Fruit fly (Drosophila melanogaster) whole organism, embryonic: ENCODE results near the gene CG9676.

Source experiments
- Bdp1 ChIP-seq: fragments of 200-800 bp; sonication (Bioruptor generic); optimal IDR thresholded peaks from 3 replicates; lab custom pipeline; 2016; ENCODE audit warnings: missing biosample characterization, missing genetic modification characterization
- CG10274 ChIP-seq: fragments of 200-800 bp; sonication (Bioruptor generic); optimal IDR thresholded peaks from 3 replicates; lab custom pipeline; 2017; ENCODE audit warnings: missing biosample characterization, mild to moderate bottlenecking, missing genetic modification characterization
- CG10565 ChIP-seq: fragments of 200-800 bp; sonication (Bioruptor generic); optimal IDR thresholded peaks from 3 replicates; lab custom pipeline; 2016; ENCODE audit warnings: missing biosample characterization, mild to moderate bottlenecking, missing genetic modification characterization
- CG11085 ChIP-seq: fragments of 200-800 bp; sonication (Bioruptor generic); IDR thresholded peaks from 2 replicates; pipeline ENCODE4 v1.3.6; 2022; ENCODE audit warnings: missing biosample characterization, missing genetic modification characterization
- CG11504 ChIP-seq: fragments of 200-800 bp; sonication (Bioruptor generic); optimal IDR thresholded peaks from 3 replicates; lab custom pipeline; 2019; ENCODE audit warnings: missing biosample characterization, mild to moderate bottlenecking, missing genetic modification characterization, moderate library complexity
- CG13424 ChIP-seq: fragments of 200-800 bp; sonication (Bioruptor generic); optimal IDR thresholded peaks from 2 replicates; lab custom pipeline; 2019; ENCODE audit warnings: missing biosample characterization, mild to moderate bottlenecking, missing genetic modification characterization, moderate library complexity
- CG13894 ChIP-seq: fragments of 200-800 bp; sonication (Bioruptor generic); optimal IDR thresholded peaks from 3 replicates; lab custom pipeline; 2018; ENCODE audit warnings: missing biosample characterization, mild to moderate bottlenecking, missing genetic modification characterization, moderate library complexity
- CG15073 ChIP-seq: fragments of 200-800 bp; sonication (Bioruptor generic); optimal IDR thresholded peaks from 2 replicates; lab custom pipeline; 2016; ENCODE audit warnings: missing biosample characterization, missing genetic modification characterization
- CG15514 ChIP-seq: fragments of 200-800 bp; sonication (Bioruptor generic); optimal IDR thresholded peaks from 3 replicates; lab custom pipeline; 2017; ENCODE audit warnings: missing biosample characterization, missing genetic modification characterization, mild to moderate bottlenecking, moderate library complexity, missing genetic modification reagents
- CG17361 ChIP-seq: fragments of 200-800 bp; sonication (Bioruptor generic); IDR thresholded peaks from 3 replicates; pipeline ENCODE4 v1.3.6; 2022; ENCODE audit warnings: missing biosample characterization, missing genetic modification characterization
- CG1792 ChIP-seq: fragments of 200-800 bp; sonication (Bioruptor generic); optimal IDR thresholded peaks from 2 replicates; lab custom pipeline; 2016; ENCODE audit warnings: missing biosample characterization, missing genetic modification characterization
- CG18599 ChIP-seq: fragments of 200-800 bp; sonication (Bioruptor generic); optimal IDR thresholded peaks from 3 replicates; lab custom pipeline; 2017; ENCODE audit warnings: missing biosample characterization, missing genetic modification characterization, mild to moderate bottlenecking, moderate library complexity, missing genetic modification reagents
- CG2120 ChIP-seq: fragments of 200-800 bp; sonication (Bioruptor generic); optimal IDR thresholded peaks from 3 replicates; lab custom pipeline; 2016; ENCODE audit warnings: missing biosample characterization, missing genetic modification characterization
- CG2875 ChIP-seq: fragments of 200-800 bp; sonication (Bioruptor generic); optimal IDR thresholded peaks from 2 replicates; lab custom pipeline; 2017; ENCODE audit warnings: missing biosample characterization, mild to moderate bottlenecking, missing genetic modification characterization, missing genetic modification reagents
- CG30403 ChIP-seq: fragments of 200-800 bp; sonication (Bioruptor generic); optimal IDR thresholded peaks from 3 replicates; lab custom pipeline; 2016; ENCODE audit warnings: missing biosample characterization, missing genetic modification characterization
- CG31224 ChIP-seq: fragments of 200-800 bp; sonication (Bioruptor generic); IDR thresholded peaks from 2 replicates; pipeline ENCODE4 v1.3.6; 2022; ENCODE audit warnings: missing biosample characterization, missing genetic modification characterization
- CG6689 ChIP-seq: fragments of 200-800 bp; sonication (Bioruptor generic); IDR thresholded peaks from 2 replicates; pipeline ENCODE4 v1.3.6; 2022; ENCODE audit warnings: missing biosample characterization, missing genetic modification characterization
- CG6813 ChIP-seq: fragments of 200-800 bp; sonication (Bioruptor generic); optimal IDR thresholded peaks from 2 replicates; lab custom pipeline; 2017; ENCODE audit warnings: missing biosample characterization, missing genetic modification characterization, mild to moderate bottlenecking, moderate library complexity, missing genetic modification reagents
- CG7839 ChIP-seq: fragments of 200-800 bp; sonication (Bioruptor generic); optimal IDR thresholded peaks from 3 replicates; lab custom pipeline; 2018; ENCODE audit warnings: missing biosample characterization, mild to moderate bottlenecking, missing genetic modification characterization, moderate library complexity
- CG8281 ChIP-seq: fragments of 200-800 bp; sonication (Bioruptor generic); optimal IDR thresholded peaks from 2 replicates; lab custom pipeline; 2018; ENCODE audit warnings: missing biosample characterization, mild to moderate bottlenecking, missing genetic modification characterization, moderate library complexity
- CG8388 ChIP-seq: fragments of 200-800 bp; sonication (Bioruptor generic); optimal IDR thresholded peaks from 2 replicates; lab custom pipeline; 2019; ENCODE audit warnings: missing biosample characterization, mild to moderate bottlenecking, missing genetic modification characterization, moderate library complexity
- CG9437 ChIP-seq: fragments of 200-800 bp; sonication (Bioruptor generic); optimal IDR thresholded peaks from 2 replicates; lab custom pipeline; 2018; ENCODE audit warnings: missing biosample characterization, mild to moderate bottlenecking, missing genetic modification characterization
- CG9727 ChIP-seq: fragments of 200-800 bp; sonication (Bioruptor generic); optimal IDR thresholded peaks from 3 replicates; lab custom pipeline; 2017; ENCODE audit warnings: missing biosample characterization, mild to moderate bottlenecking, missing genetic modification characterization
- D19A ChIP-seq: fragments of 200-800 bp; optimal IDR thresholded peaks from 3 replicates; lab custom pipeline; 2019; ENCODE audit warnings: missing biosample characterization, mild to moderate bottlenecking, missing genetic modification characterization, moderate library complexity
- Deaf1 ChIP-seq: fragments of 200-800 bp; optimal IDR thresholded peaks from 3 replicates; lab custom pipeline; 2019; ENCODE audit warnings: missing biosample characterization, mild to moderate bottlenecking, missing genetic modification characterization, moderate library complexity
- ERR ChIP-seq: fragments of 200-800 bp; sonication (Bioruptor generic); optimal IDR thresholded peaks from 2 replicates; lab custom pipeline; 2016; ENCODE audit warnings: missing biosample characterization, missing genetic modification characterization
- Elba2 ChIP-seq: fragments of 200-800 bp; sonication (Bioruptor generic); optimal IDR thresholded peaks from 3 replicates; lab custom pipeline; 2016; ENCODE audit warnings: missing biosample characterization, missing genetic modification characterization
- Fer1 ChIP-seq: fragments of 200-800 bp; sonication (Bioruptor generic); optimal IDR thresholded peaks from 2 replicates; lab custom pipeline; 2017; ENCODE audit warnings: missing biosample characterization, mild to moderate bottlenecking, missing genetic modification characterization
- Lhr ChIP-seq: fragments of 200-800 bp; sonication (Bioruptor generic); optimal IDR thresholded peaks from 3 replicates; lab custom pipeline; 2017; ENCODE audit warnings: mild to moderate bottlenecking, missing biosample characterization, missing genetic modification reagents, missing genetic modification characterization
- Meics ChIP-seq: fragments of 200-800 bp; sonication (Bioruptor generic); optimal IDR thresholded peaks from 2 replicates; lab custom pipeline; 2017; ENCODE audit warnings: missing biosample characterization, mild to moderate bottlenecking, missing genetic modification characterization
- Mes4 ChIP-seq: fragments of 200-800 bp; sonication (Bioruptor generic); optimal IDR thresholded peaks from 2 replicates; lab custom pipeline; 2016; ENCODE audit warnings: missing biosample characterization, missing genetic modification characterization
- Rfx ChIP-seq: fragments of 200-800 bp; sonication (Bioruptor generic); IDR thresholded peaks from 2 replicates; pipeline ENCODE4 v1.3.6; 2022; ENCODE audit warnings: missing biosample characterization, missing genetic modification characterization
- Spps ChIP-seq: fragments of 200-800 bp; sonication (Bioruptor generic); optimal IDR thresholded peaks from 2 replicates; lab custom pipeline; 2018; ENCODE audit warnings: missing biosample characterization, mild to moderate bottlenecking, missing genetic modification characterization
- Sry-δ ChIP-seq: fragments of 200-800 bp; sonication (Bioruptor generic); optimal IDR thresholded peaks from 2 replicates; lab custom pipeline; 2016; ENCODE audit warnings: missing biosample characterization, missing genetic modification characterization
- chif ChIP-seq, 2 experiments: fragments of 200-800 bp; sonication (Bioruptor generic); optimal IDR thresholded peaks; 3 replicates each; lab custom pipeline; 2016; ENCODE audit warnings: missing biosample characterization in 2 of 2, missing genetic modification characterization in 2 of 2
- dati ChIP-seq: fragments of 200-800 bp; sonication (Bioruptor generic); IDR thresholded peaks from 2 replicates; pipeline ENCODE4 v1.3.6; 2022; ENCODE audit warnings: missing biosample characterization, missing genetic modification characterization
- esg ChIP-seq: fragments of 200-800 bp; sonication (Bioruptor generic); conservative IDR thresholded peaks from 2 replicates; pipeline ENCODE4 v1.3.6; 2022; ENCODE audit warnings: missing biosample characterization, missing genetic modification characterization
- ewg ChIP-seq: fragments of 200-800 bp; sonication (Bioruptor generic); optimal IDR thresholded peaks from 3 replicates; lab custom pipeline; 2017; ENCODE audit warnings: mild to moderate bottlenecking, missing biosample characterization, missing genetic modification reagents, missing genetic modification characterization
- gem ChIP-seq: fragments of 200-800 bp; sonication (Bioruptor generic); optimal IDR thresholded peaks from 2 replicates; lab custom pipeline; 2019; ENCODE audit warnings: missing biosample characterization, mild to moderate bottlenecking, missing genetic modification characterization, moderate library complexity
- gfzf ChIP-seq: fragments of 200-800 bp; sonication (Bioruptor generic); optimal IDR thresholded peaks from 2 replicates; lab custom pipeline; 2016; ENCODE audit warnings: missing biosample characterization, mild to moderate bottlenecking, missing genetic modification characterization, moderate library complexity
- gsb-n ChIP-seq: fragments of 200-800 bp; sonication (Bioruptor generic); optimal IDR thresholded peaks from 3 replicates; lab custom pipeline; 2018; ENCODE audit warnings: missing biosample characterization, mild to moderate bottlenecking, missing genetic modification characterization
- gt ChIP-seq: fragments of 200-800 bp; sonication (Bioruptor generic); IDR thresholded peaks from 2 replicates; pipeline ENCODE4 v1.3.6; 2022; ENCODE audit warnings: missing biosample characterization, missing genetic modification characterization
- hth ChIP-seq: fragments of >200 bp; optimal IDR thresholded peaks from 2 replicates; lab custom pipeline; 2017; ENCODE audit warnings: inconsistent platforms
- lola ChIP-seq, 3 experiments: fragments of >200 bp in 2 of 3; fragments of 200-800 bp in 1 of 3; sonication (Bioruptor generic) in 1 of 3; optimal IDR thresholded peaks; 2 replicates each; lab custom pipeline; 2017 to 2019; ENCODE audit warnings: missing biosample characterization in 3 of 3, missing genetic modification characterization in 3 of 3, mild to moderate bottlenecking in 1 of 3, moderate library complexity in 1 of 3
- nmo ChIP-seq: fragments of 200-800 bp; sonication (Bioruptor generic); optimal IDR thresholded peaks from 2 replicates; lab custom pipeline; 2018; ENCODE audit warnings: missing biosample characterization, mild to moderate bottlenecking, missing genetic modification characterization, moderate library complexity
- row ChIP-seq: fragments of 200-800 bp; sonication (Bioruptor generic); IDR thresholded peaks from 3 replicates; pipeline ENCODE4 v1.3.6; 2022; ENCODE audit warnings: missing biosample characterization, missing genetic modification characterization
- sens ChIP-seq: fragments of 200-800 bp; sonication (Bioruptor generic); peaks from one replicate; lab custom pipeline; 2016; ENCODE audit warnings: missing biosample characterization, missing genetic modification characterization
- tna ChIP-seq: fragments of 200-800 bp; sonication (Bioruptor generic); IDR thresholded peaks from 2 replicates; pipeline ENCODE4 v1.3.6; 2022; ENCODE audit warnings: missing biosample characterization, missing genetic modification characterization; ENCODE audit not compliant: partially characterized antibody
- trh ChIP-seq: fragments of 200-800 bp; sonication (Bioruptor generic); optimal IDR thresholded peaks from 2 replicates; lab custom pipeline; 2016; ENCODE audit warnings: missing biosample characterization, missing genetic modification characterization
- ttk ChIP-seq: fragments of 200-800 bp; sonication (Bioruptor generic); IDR thresholded peaks from 2 replicates; pipeline ENCODE4 v2.1.2; 2022; ENCODE audit warnings: missing biosample characterization, missing genetic modification characterization
- usp ChIP-seq: fragments of >200 bp; optimal IDR thresholded peaks from 2 replicates; lab custom pipeline; 2017; ENCODE audit warnings: missing biosample characterization, missing genetic modification characterization
- zf30C ChIP-seq: fragments of 200-800 bp; sonication (Bioruptor generic); optimal IDR thresholded peaks from 3 replicates; lab custom pipeline; 2018; ENCODE audit warnings: missing biosample characterization, mild to moderate bottlenecking, missing genetic modification characterization

The CG9676 gene

DNA sequence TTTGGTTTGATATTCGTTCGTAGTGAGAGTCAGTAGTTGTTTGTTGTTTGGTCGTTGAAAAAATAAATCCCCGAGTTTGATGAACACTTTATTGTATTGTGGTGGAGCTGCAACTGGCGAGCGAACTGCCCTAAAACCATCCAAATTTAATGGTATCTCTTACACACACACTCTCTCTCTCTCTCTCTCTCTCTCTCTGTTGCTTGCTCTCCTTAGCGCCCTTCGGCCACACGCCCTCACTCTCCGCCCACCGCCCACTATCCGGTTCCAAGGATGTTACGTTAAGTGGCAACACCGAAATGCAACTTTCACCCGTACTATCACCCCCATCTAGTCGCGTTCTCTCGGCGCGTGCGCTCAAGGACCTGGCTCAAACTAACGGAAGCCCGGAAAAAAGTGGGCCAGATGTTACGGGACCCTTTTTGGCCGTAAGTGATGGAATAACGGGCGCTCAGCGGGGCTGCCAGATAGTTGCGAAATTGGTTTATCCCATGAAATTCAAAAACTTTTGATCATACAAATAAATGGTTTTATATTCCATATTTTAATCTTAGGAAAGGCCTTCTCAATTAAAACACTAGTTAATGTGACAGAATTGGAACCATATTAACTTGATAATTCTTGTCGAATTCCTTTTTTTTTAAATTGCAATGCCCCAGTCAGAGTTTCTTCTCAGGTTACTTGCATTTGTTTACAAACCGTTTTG, 12.4 kb downstream of the CG9676 start (continued):
- TF ChIP-seq row: 0 out of 3 replicates have a peak, but pooled peaks have one; percentile 24
- no peak for TF ChIP-seq CG6813 (GFP tag; lab: Kevin White, UChicago)
- TF ChIP-seq CG7839 (tag; lab: Kevin White, UChicago): peak; percentile 5
- peak; percentile 78 for TF ChIP-seq sens (GFP tag; lab: Kevin White, UChicago)
- no peak for TF ChIP-seq tna
- TF ChIP-seq CG6689 (GFP tag; lab: Robert Waterston, UW): 0 out of 2 replicates have a peak, but pooled peaks have one; percentile 8
- TF ChIP-seq dati (GFP tag; lab: Robert Waterston, UW): no peak
- TF ChIP-seq CG15514 (GFP tag; lab: Kevin White, UChicago): peak; percentile 24
- peak; percentile 17 for TF ChIP-seq CG2120 (GFP tag; lab: Kevin White, UChicago)
- no peak for TF ChIP-seq zf30C
- peak; percentile 15 for TF ChIP-seq CG9727 (GFP tag; lab: Kevin White, UChicago)
- TF ChIP-seq CG13894 (tag; lab: Kevin White, UChicago): no peak
- no peak for TF ChIP-seq Spps
- TF ChIP-seq usp (GFP tag; lab: Kevin White, UChicago): no peak
- peak; percentile 1 for TF ChIP-seq Meics (GFP tag; lab: Kevin White, UChicago)
- peak; percentile 9 for TF ChIP-seq D19A (tag; lab: Kevin White, UChicago)
- peak; percentile 38 for TF ChIP-seq CG18599
- TF ChIP-seq CG17361: 0 out of 3 replicates have a peak, but pooled peaks have one; percentile 29
- peak; percentile 13 for TF ChIP-seq gfzf
- TF ChIP-seq hth (lab: Kevin White, UChicago): no peak
- no peak for TF ChIP-seq Bdp1
- TF ChIP-seq ERR: no peak
- TF ChIP-seq CG13424 (tag; lab: Kevin White, UChicago): peak; percentile 0
- TF ChIP-seq Sry-δ (GFP tag; lab: Kevin White, UChicago): peak; percentile 15
- TF ChIP-seq ewg (GFP tag; lab: Kevin White, UChicago): peak; percentile 80
- no peak for TF ChIP-seq CG11085
- no peak for TF ChIP-seq CG31224 (GFP tag; lab: Robert Waterston, UW)
- no peak for TF ChIP-seq CG8281 (tag; lab: Kevin White, UChicago)
- peak; percentile 38 for TF ChIP-seq CG11504
- peak; percentile 33 for TF ChIP-seq Fer1 (GFP tag; lab: Kevin White, UChicago)
- no peak for TF ChIP-seq CG8388
- TF ChIP-seq gem (tag; lab: Kevin White, UChicago): peak; percentile 7
- TF ChIP-seq Rfx: no peak
- TF ChIP-seq nmo (GFP tag; lab: Kevin White, UChicago): peak; percentile 24
- peak; percentile 16 for TF ChIP-seq CG30403 (GFP tag; lab: Kevin White, UChicago)
- TF ChIP-seq CG2875 (GFP tag; lab: Kevin White, UChicago): no peak
- TF ChIP-seq CG9437 (GFP tag; lab: Kevin White, UChicago): peak; percentile 15

DNA sequence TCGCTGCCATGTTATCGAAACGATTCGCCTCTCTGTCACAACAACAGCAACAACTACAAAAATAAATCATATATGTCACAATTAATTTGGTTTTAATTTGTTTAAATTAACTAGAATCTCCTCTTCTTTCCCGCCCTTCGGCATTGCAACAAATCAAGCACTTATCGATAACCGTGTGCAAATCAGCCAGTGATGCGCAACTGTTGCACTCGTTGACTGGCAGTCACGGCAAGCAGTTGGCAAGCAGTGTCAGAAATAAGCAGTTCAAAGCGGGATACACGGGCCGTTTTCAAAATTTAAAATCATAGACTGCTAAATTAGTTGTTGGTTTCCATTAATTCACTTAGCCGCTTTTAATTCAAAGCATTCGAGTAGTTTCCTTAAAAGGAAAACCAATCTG, 16.2 kb downstream of the CG9676 start, which contains the start of gene Axs:
Gene Axs (minus strand): TSS at position 131 of the 400 bp plus-strand sequence.
- TF ChIP-seq esg (GFP tag; lab: Robert Waterston, UW) (no peak), ttk (GFP tag; lab: Robert Waterston, UW) (no peak), lola (GFP tag; optimal IDR thresholded peaks at IDR 0.05; lab: Kevin White, UChicago) (peak in 1 of 3 experiments; percentile 30), trh (GFP tag; lab: Kevin White, UChicago) (no peak), CG10565 (GFP tag; lab: Kevin White, UChicago) (no peak), Mes4 (GFP tag; lab: Kevin White, UChicago) (peak; percentile 29), CG15073 (GFP tag; lab: Kevin White, UChicago) (no peak), Deaf1 (tag; lab: Kevin White, UChicago) (no peak), CG10274 (GFP tag; lab: Kevin White, UChicago) (no peak), gsb-n (peak; percentile 23), gt (GFP tag; lab: Robert Waterston, UW) (no peak), chif (GFP tag; optimal IDR thresholded peaks at IDR 0.05; lab: Kevin White, UChicago) (peak; percentile 3 to 10), Sry-δ (GFP tag; lab: Kevin White, UChicago) (peak; percentile 79), Elba2 (GFP tag; lab: Kevin White, UChicago) (no peak), Lhr (peak; percentile 77), CG1792 (GFP tag; lab: Kevin White, UChicago) (no peak)
